Fruit fly (Drosophila melanogaster) whole organism: Measurements from ENCODE around the gene CG5674.

Experiments used
- CG8478 ChIP-seq: fragments of >200 bp; optimal IDR thresholded peaks from 2 replicates; lab custom pipeline; 2018; ENCODE audit warnings: inconsistent platforms
- Dll ChIP-seq: fragments of >200 bp; optimal IDR thresholded peaks from 2 replicates; lab custom pipeline; 2017
- EcR ChIP-seq, 2 experiments: fragments of >200 bp; optimal IDR thresholded peaks; 2 replicates each; lab custom pipeline; 2017; ENCODE audit warnings: missing biosample characterization in 2 of 2, missing genetic modification characterization in 2 of 2, missing genetic modification reagents in 2 of 2

DNA sequence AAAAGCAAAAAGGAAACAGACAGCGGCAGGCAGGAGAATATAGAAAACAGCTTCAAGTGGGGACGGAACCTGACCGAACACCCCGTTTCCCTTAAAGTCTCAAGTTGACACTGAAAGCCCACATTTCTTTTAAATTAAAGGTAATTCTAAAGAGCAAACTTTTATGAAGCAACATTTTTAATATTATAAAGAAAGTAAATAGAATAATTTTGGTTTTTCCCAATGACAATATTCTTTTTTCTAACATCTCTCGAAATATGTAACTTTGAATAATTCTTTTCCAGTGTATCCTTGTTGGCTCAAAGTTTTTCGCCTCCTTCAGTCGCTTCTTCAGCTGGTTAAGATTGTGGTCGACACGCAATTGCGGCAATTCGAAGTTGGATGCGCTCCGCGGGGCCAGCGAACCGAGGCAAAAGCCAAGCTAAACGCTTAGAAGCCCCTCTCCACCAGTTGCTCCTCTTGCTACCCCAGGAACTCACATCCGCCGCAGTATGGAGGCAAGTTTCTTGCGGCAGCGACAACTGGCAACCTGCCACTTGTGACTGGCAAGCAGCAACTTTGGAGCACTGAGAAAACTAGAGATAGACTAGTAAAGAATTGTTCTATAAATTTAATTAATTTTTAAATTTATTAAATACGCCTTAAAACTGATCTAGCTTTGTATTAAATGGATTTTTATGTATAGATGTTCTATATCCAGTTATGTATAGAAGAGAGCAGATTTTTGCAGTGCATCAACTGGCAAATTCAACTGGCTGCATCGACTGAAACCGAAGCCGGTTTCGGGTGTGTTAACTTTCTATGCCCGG is 40.1 kb downstream of the CG5674 start:
- no peak for TF ChIP-seq CG8478 (lab: Kevin White, UChicago)
- peak in 1 of 2 experiments; percentile 43 for TF ChIP-seq EcR (GFP tag; optimal IDR thresholded peaks at IDR 0.05; lab: Kevin White, UChicago)
- no peak for TF ChIP-seq Dll (lab: Kevin White, UChicago)
